2 fruit fly cellular contexts compared by ENCODE assay signal in genomic region chrX:3684809-3685533, dm6.
TF ChIP-seq lines count a peak whose summit lies in the region.

No protein-coding gene starts in this region.

TF ChIP-seq in whole organism, embryonic, 481 proteins besides CTCF, POLR2A, EP300 and RAD21 (continued from another document):
- TF ChIP-seq grau (tag; optimal IDR thresholded peaks at IDR 0.05; lab: Kevin White, UChicago), result peak; percentile 46
- TF ChIP-seq Hr51 (GFP tag; optimal IDR thresholded peaks at IDR 0.05; lab: Kevin White, UChicago), result peak in 1 of 2 experiments; percentile 58
- peak; percentile 3 for TF ChIP-seq CG2120 (GFP tag; optimal IDR thresholded peaks at IDR 0.05; lab: Kevin White, UChicago)
- peak; percentile 40 for TF ChIP-seq CG7839 (tag; optimal IDR thresholded peaks at IDR 0.05; lab: Kevin White, UChicago)
- TF ChIP-seq CG18262 (tag; optimal IDR thresholded peaks at IDR 0.05; lab: Kevin White, UChicago), result peak; percentile 0
- peak; percentile 53 for TF ChIP-seq D19A (tag; optimal IDR thresholded peaks at IDR 0.05; lab: Kevin White, UChicago)
- TF ChIP-seq scrt (GFP tag; optimal IDR thresholded peaks at IDR 0.05; lab: Kevin White, UChicago), result peak; percentile 86
- TF ChIP-seq CG17829 (tag; optimal IDR thresholded peaks at IDR 0.05; lab: Kevin White, UChicago), result no peak
- peak; percentile 46 to 51 for TF ChIP-seq Trl (optimal IDR thresholded peaks at IDR 0.05; lab: Kevin White, UChicago)
- no peak for TF ChIP-seq Trl (GFP tag; optimal IDR thresholded peaks at IDR 0.05; lab: Kevin White, UChicago)
- TF ChIP-seq lilli (GFP tag; optimal IDR thresholded peaks at IDR 0.05; lab: Kevin White, UChicago), result peak; percentile 6
- no peak for TF ChIP-seq CG8359 (GFP tag; optimal IDR thresholded peaks at IDR 0.05; lab: Kevin White, UChicago; ENCODE audit: borderline replicate concordance)
- peak; percentile 36 for TF ChIP-seq CG7556 (GFP tag; optimal IDR thresholded peaks at IDR 0.05; lab: Kevin White, UChicago)
- no peak for TF ChIP-seq tin (GFP tag; optimal IDR thresholded peaks at IDR 0.05; lab: Kevin White, UChicago)
- TF ChIP-seq CG17359 (tag; optimal IDR thresholded peaks at IDR 0.05; lab: Kevin White, UChicago), result no peak
- TF ChIP-seq unpg (GFP tag; optimal IDR thresholded peaks at IDR 0.05; lab: Kevin White, UChicago), result peak; percentile 15
- no peak for TF ChIP-seq Awh (GFP tag; IDR thresholded peaks at IDR 0.05; lab: Robert Waterston, UW)
- TF ChIP-seq CG34376 (GFP tag; optimal IDR thresholded peaks at IDR 0.05; lab: Kevin White, UChicago), result no peak
- TF ChIP-seq CG2678 (tag; optimal IDR thresholded peaks at IDR 0.05; lab: Kevin White, UChicago), result peak; percentile 18
- TF ChIP-seq Ets65A (GFP tag; lab: Kevin White, UChicago), result no peak
- TF ChIP-seq ewg (GFP tag; optimal IDR thresholded peaks at IDR 0.05; lab: Kevin White, UChicago), result peak; percentile 29

TF ChIP-seq in whole organism, prepupa, 60 proteins besides CTCF, POLR2A, EP300 and RAD21 (continued from another document):
- TF ChIP-seq eg (GFP tag; IDR thresholded peaks at IDR 0.05; lab: Robert Waterston, UW) (0 out of 3 replicates have a peak, but pooled peaks have one; percentile 34), acj6 (GFP tag; optimal IDR thresholded peaks at IDR 0.05; lab: Kevin White, UChicago) (peak; percentile 82), Smox (GFP tag; optimal IDR thresholded peaks at IDR 0.05; lab: Kevin White, UChicago) (peak; percentile 70), CG6792 (GFP tag; optimal IDR thresholded peaks at IDR 0.05; lab: Kevin White, UChicago) (peak; percentile 76), vri (GFP tag; optimal IDR thresholded peaks at IDR 0.05; lab: Kevin White, UChicago) (peak; percentile 51), CG32006 (GFP tag; optimal IDR thresholded peaks at IDR 0.05; lab: Kevin White, UChicago) (peak; percentile 89), Hr39 (GFP tag; optimal IDR thresholded peaks at IDR 0.05; lab: Kevin White, UChicago) (peak; percentile 64), spab (GFP tag; optimal IDR thresholded peaks at IDR 0.05; lab: Kevin White, UChicago) (peak; percentile 35), CG34406 (GFP tag; optimal IDR thresholded peaks at IDR 0.05; lab: Kevin White, UChicago) (peak; percentile 76), CG11902 (GFP tag; optimal IDR thresholded peaks at IDR 0.05; lab: Kevin White, UChicago) (peak; percentile 3), CG10631 (GFP tag; optimal IDR thresholded peaks at IDR 0.05; lab: Kevin White, UChicago) (peak; percentile 84), CG8119 (GFP tag; IDR thresholded peaks at IDR 0.05; lab: Robert Waterston, UW) (peak; percentile 74), Hr4 (GFP tag; optimal IDR thresholded peaks at IDR 0.05; lab: Kevin White, UChicago) (peak; percentile 77), Sox14 (GFP tag; optimal IDR thresholded peaks at IDR 0.05; lab: Kevin White, UChicago) (peak; percentile 82), CG10669 (GFP tag; optimal IDR thresholded peaks at IDR 0.05; lab: Kevin White, UChicago) (peak; percentile 61), CG31627 (GFP tag; optimal IDR thresholded peaks at IDR 0.05; lab: Kevin White, UChicago) (peak; percentile 58), Ets96B (tag; optimal IDR thresholded peaks at IDR 0.05; lab: Kevin White, UChicago) (peak; percentile 76), Eip75B (GFP tag; optimal IDR thresholded peaks at IDR 0.05; lab: Kevin White, UChicago) (peak; percentile 76), Met (GFP tag; optimal IDR thresholded peaks at IDR 0.05; lab: Kevin White, UChicago) (peak; percentile 74), Sox15 (GFP tag; optimal IDR thresholded peaks at IDR 0.05; lab: Kevin White, UChicago) (peak; percentile 66), fkh (GFP tag; optimal IDR thresholded peaks at IDR 0.05; lab: Kevin White, UChicago) (no peak), dsx (GFP tag; optimal IDR thresholded peaks at IDR 0.05; lab: Kevin White, UChicago; ENCODE audit: poor library complexity, severe bottlenecking) (peak; percentile 74), fd59A (GFP tag; optimal IDR thresholded peaks at IDR 0.05; lab: Kevin White, UChicago) (peak; percentile 88), Gug (GFP tag; IDR thresholded peaks at IDR 0.05; lab: Robert Waterston, UW) (peak; percentile 35; the same call in 1 of the 2 replicates), cyc (GFP tag; optimal IDR thresholded peaks at IDR 0.05; lab: Kevin White, UChicago) (peak; percentile 41), CG4318 (GFP tag; optimal IDR thresholded peaks at IDR 0.05; lab: Kevin White, UChicago) (peak; percentile 81), Blimp-1 (GFP tag; optimal IDR thresholded peaks at IDR 0.05; lab: Kevin White, UChicago) (no peak), CG3032 (tag; optimal IDR thresholded peaks at IDR 0.05; lab: Kevin White, UChicago) (peak; percentile 88), Sox102F (GFP tag; optimal IDR thresholded peaks at IDR 0.05; lab: Kevin White, UChicago) (peak; percentile 71), fd85E (GFP tag; optimal IDR thresholded peaks at IDR 0.05; lab: Kevin White, UChicago) (no peak), topi (GFP tag; optimal IDR thresholded peaks at IDR 0.05; lab: Kevin White, UChicago) (peak; percentile 47), Hr38 (GFP tag; optimal IDR thresholded peaks at IDR 0.05; lab: Kevin White, UChicago) (no peak), CG3919 (GFP tag; optimal IDR thresholded peaks at IDR 0.05; lab: Kevin White, UChicago) (peak; percentile 64), Eip78C (GFP tag; lab: Kevin White, UChicago) (peak; percentile 93), CG16779 (tag; optimal IDR thresholded peaks at IDR 0.05; lab: Kevin White, UChicago) (peak; percentile 67), OdsH (GFP tag; optimal IDR thresholded peaks at IDR 0.05; lab: Kevin White, UChicago) (peak; percentile 83), ss (GFP tag; optimal IDR thresholded peaks at IDR 0.05; lab: Kevin White, UChicago) (peak; percentile 59 to 81)
TF ChIP-seq in whole organism, prepupa: peak in this region for 53.
